Fruit fly (Drosophila melanogaster) whole organism, embryonic: ENCODE results near the gene SmD1.

Source experiments
- Antp ChIP-seq: fragments of 200-800 bp; sonication (Bioruptor generic); optimal IDR thresholded peaks from 3 replicates; lab custom pipeline; 2016; ENCODE audit warnings: missing biosample characterization, missing genetic modification characterization
- C15 ChIP-seq: fragments of 200-800 bp; sonication (Bioruptor generic); IDR thresholded peaks from 3 replicates; pipeline ENCODE4 v1.3.6; 2022; ENCODE audit warnings: missing biosample characterization, missing genetic modification characterization
- CG11504 ChIP-seq: fragments of 200-800 bp; sonication (Bioruptor generic); optimal IDR thresholded peaks from 3 replicates; lab custom pipeline; 2019; ENCODE audit warnings: missing biosample characterization, mild to moderate bottlenecking, missing genetic modification characterization, moderate library complexity
- CG12104 ChIP-seq: fragments of 200-800 bp; sonication (Bioruptor generic); optimal IDR thresholded peaks from 3 replicates; lab custom pipeline; 2016; ENCODE audit warnings: missing biosample characterization, missing genetic modification characterization
- CG12744 ChIP-seq: fragments of 200-800 bp; sonication (Bioruptor generic); optimal IDR thresholded peaks from 2 replicates; lab custom pipeline; 2016; ENCODE audit warnings: missing biosample characterization, missing genetic modification characterization
- CG14965 ChIP-seq: fragments of 200-800 bp; sonication (Bioruptor generic); optimal IDR thresholded peaks from 2 replicates; lab custom pipeline; 2016; ENCODE audit warnings: missing biosample characterization, missing genetic modification characterization, borderline replicate concordance
- CG15601 ChIP-seq: fragments of 200-800 bp; sonication (Bioruptor generic); optimal IDR thresholded peaks from 3 replicates; lab custom pipeline; 2019; ENCODE audit warnings: missing biosample characterization, mild to moderate bottlenecking, missing genetic modification characterization, moderate library complexity
- CG16863 ChIP-seq: fragments of 200-800 bp; sonication (Bioruptor generic); optimal IDR thresholded peaks from 3 replicates; lab custom pipeline; 2016; ENCODE audit warnings: missing biosample characterization, missing genetic modification characterization
- CG2712 ChIP-seq: fragments of 200-800 bp; optimal IDR thresholded peaks from 3 replicates; lab custom pipeline; 2019; ENCODE audit warnings: missing biosample characterization, mild to moderate bottlenecking, missing genetic modification characterization, moderate library complexity
- CG30020 ChIP-seq: fragments of 200-800 bp; optimal IDR thresholded peaks from 2 replicates; lab custom pipeline; 2019; ENCODE audit warnings: missing biosample characterization, mild to moderate bottlenecking, missing genetic modification characterization, moderate library complexity
- CG3995 ChIP-seq: fragments of 200-800 bp; sonication (Bioruptor generic); optimal IDR thresholded peaks from 3 replicates; lab custom pipeline; 2016; ENCODE audit warnings: missing biosample characterization, missing genetic modification characterization
- CG4360 ChIP-seq: fragments of 200-800 bp; sonication (Bioruptor generic); IDR thresholded peaks from 2 replicates; pipeline ENCODE4 v1.3.6; 2022; ENCODE audit warnings: missing biosample characterization, missing genetic modification characterization
- CG5245 ChIP-seq: fragments of 200-800 bp; sonication (Bioruptor generic); optimal IDR thresholded peaks from 3 replicates; lab custom pipeline; 2016; ENCODE audit warnings: missing biosample characterization, missing genetic modification characterization
- CG6689 ChIP-seq: fragments of 200-800 bp; sonication (Bioruptor generic); IDR thresholded peaks from 2 replicates; pipeline ENCODE4 v1.3.6; 2022; ENCODE audit warnings: missing biosample characterization, missing genetic modification characterization
- CG7556 ChIP-seq: fragments of 200-800 bp; sonication (Bioruptor generic); optimal IDR thresholded peaks from 2 replicates; lab custom pipeline; 2017; ENCODE audit warnings: missing biosample characterization, mild to moderate bottlenecking, missing genetic modification characterization
- CG8478 ChIP-seq: fragments of >200 bp; optimal IDR thresholded peaks from 2 replicates; lab custom pipeline; 2018
- CG9609 ChIP-seq: fragments of 200-800 bp; sonication (Bioruptor generic); optimal IDR thresholded peaks from 3 replicates; lab custom pipeline; 2016; ENCODE audit warnings: missing biosample characterization, missing genetic modification characterization
- CG9727 ChIP-seq: fragments of 200-800 bp; sonication (Bioruptor generic); optimal IDR thresholded peaks from 3 replicates; lab custom pipeline; 2017; ENCODE audit warnings: missing biosample characterization, mild to moderate bottlenecking, missing genetic modification characterization
- CoRest ChIP-seq: fragments of 200-800 bp; sonication (Bioruptor generic); optimal IDR thresholded peaks from 3 replicates; lab custom pipeline; 2018; ENCODE audit warnings: missing biosample characterization, mild to moderate bottlenecking, missing genetic modification characterization, moderate library complexity
- GATAe ChIP-seq: fragments of 200-800 bp; sonication (Bioruptor generic); conservative IDR thresholded peaks from 2 replicates; pipeline ENCODE4 v1.3.6; 2022; ENCODE audit warnings: missing biosample characterization, missing genetic modification characterization
- HLHmδ ChIP-seq: fragments of 200-800 bp; sonication (Bioruptor generic); optimal IDR thresholded peaks from 2 replicates; lab custom pipeline; 2018; ENCODE audit warnings: missing biosample characterization, mild to moderate bottlenecking, missing genetic modification characterization, moderate library complexity
- HmgD ChIP-seq: fragments of 200-800 bp; sonication (Bioruptor generic); optimal IDR thresholded peaks from 3 replicates; lab custom pipeline; 2016; ENCODE audit warnings: missing biosample characterization, missing genetic modification characterization
- Med ChIP-seq: fragments of 200-800 bp; sonication (Bioruptor generic); peaks from one replicate; lab custom pipeline; 2016; ENCODE audit warnings: missing biosample characterization, missing genetic modification characterization, mild to moderate bottlenecking, inconsistent platforms, moderate library complexity
- Myb ChIP-seq: fragments of 200-800 bp; sonication (Bioruptor generic); optimal IDR thresholded peaks from 2 replicates; lab custom pipeline; 2016; ENCODE audit warnings: missing biosample characterization, missing genetic modification characterization
- Scr ChIP-seq: fragments of 200-800 bp; sonication (Bioruptor generic); IDR thresholded peaks from 2 replicates; pipeline ENCODE4 v1.3.6; 2022; ENCODE audit warnings: missing biosample characterization, missing genetic modification characterization; ENCODE audit not compliant: partially characterized antibody
- Sin3A ChIP-seq: fragments of >200 bp; optimal IDR thresholded peaks from 2 replicates; lab custom pipeline; 2018
- ab ChIP-seq: fragments of 200-800 bp; sonication (Bioruptor generic); optimal IDR thresholded peaks from 2 replicates; lab custom pipeline; 2016; ENCODE audit warnings: missing biosample characterization, missing genetic modification characterization
- ato ChIP-seq: fragments of 200-800 bp; sonication (Bioruptor generic); IDR thresholded peaks from 2 replicates; pipeline ENCODE4 v1.3.6; 2022; ENCODE audit warnings: missing biosample characterization, missing genetic modification characterization; ENCODE audit not compliant: partially characterized antibody
- chif ChIP-seq, 2 experiments: fragments of 200-800 bp; sonication (Bioruptor generic); optimal IDR thresholded peaks; 3 replicates each; lab custom pipeline; 2016; ENCODE audit warnings: missing biosample characterization in 2 of 2, missing genetic modification characterization in 2 of 2
- danr ChIP-seq: fragments of 200-800 bp; sonication (Bioruptor generic); IDR thresholded peaks from 2 replicates; pipeline ENCODE4 v1.3.6; 2022; ENCODE audit warnings: missing biosample characterization, missing genetic modification characterization
- lola ChIP-seq, 3 experiments: fragments of >200 bp in 2 of 3; fragments of 200-800 bp in 1 of 3; sonication (Bioruptor generic) in 1 of 3; optimal IDR thresholded peaks; 2 replicates each; lab custom pipeline; 2017 to 2019; ENCODE audit warnings: missing biosample characterization in 3 of 3, missing genetic modification characterization in 3 of 3, mild to moderate bottlenecking in 1 of 3, moderate library complexity in 1 of 3
- lov ChIP-seq, 2 experiments: fragments of 200-800 bp in 1 of 2; fragments of >200 bp in 1 of 2; sonication (Bioruptor generic) in 1 of 2; IDR thresholded peaks in 1 of 2; optimal IDR thresholded peaks in 1 of 2; 2 replicates in 1 of 2; 3 replicates in 1 of 2; pipeline versions ENCODE4 v1.3.6 to Lab custom; 2017 to 2022; ENCODE audit warnings: missing biosample characterization in 1 of 2, missing genetic modification characterization in 1 of 2
- mirr ChIP-seq: fragments of 200-800 bp; sonication (Bioruptor generic); optimal IDR thresholded peaks from 3 replicates; lab custom pipeline; 2018; ENCODE audit warnings: missing biosample characterization, mild to moderate bottlenecking, missing genetic modification characterization
- otp ChIP-seq: fragments of 200-800 bp; sonication (Bioruptor generic); IDR thresholded peaks from 3 replicates; pipeline ENCODE4, ENCODE4 v1.3.6; 2022; ENCODE audit warnings: missing biosample characterization, missing genetic modification characterization
- pho ChIP-seq: fragments of 200-800 bp; sonication (Bioruptor generic); optimal IDR thresholded peaks from 2 replicates; lab custom pipeline; 2016; ENCODE audit warnings: missing biosample characterization, missing genetic modification characterization
- psq ChIP-seq: fragments of 200-800 bp; sonication (Bioruptor generic); optimal IDR thresholded peaks from 2 replicates; lab custom pipeline; 2017; ENCODE audit warnings: missing biosample characterization, missing genetic modification characterization
- sens-2 ChIP-seq: fragments of 200-800 bp; sonication (Bioruptor generic); IDR thresholded peaks from 2 replicates; pipeline ENCODE4 v1.3.6; 2022; ENCODE audit warnings: missing biosample characterization, missing genetic modification characterization
- sob ChIP-seq: fragments of 200-800 bp; sonication (Bioruptor generic); IDR thresholded peaks from 2 replicates; pipeline ENCODE4 v1.3.6; 2022; ENCODE audit warnings: missing biosample characterization, missing genetic modification characterization
- trem ChIP-seq: fragments of 200-800 bp; optimal IDR thresholded peaks from 3 replicates; lab custom pipeline; 2019; ENCODE audit warnings: missing biosample characterization, mild to moderate bottlenecking, missing genetic modification characterization, moderate library complexity

SmD1 gene

dm6 chr3L:12692881-12693752, 41.3 kb downstream of the SmD1 start, which contains the start of gene mirr (continued):
- no peak for TF ChIP-seq psq
- no peak for TF ChIP-seq CG16863 (GFP tag; lab: Kevin White, UChicago)
- no peak for TF ChIP-seq sob (GFP tag; lab: Robert Waterston, UW)
- TF ChIP-seq CG9727 (GFP tag; lab: Kevin White, UChicago), result no peak
- peak in 1 of 2 experiments; percentile 9 for TF ChIP-seq chif (GFP tag; optimal IDR thresholded peaks at IDR 0.05; lab: Kevin White, UChicago)
- no peak; the same call in 2 of the 3 replicates for TF ChIP-seq otp (GFP tag; lab: Robert Waterston, UW)
- peak; percentile 21 for TF ChIP-seq ato (GFP tag; lab: Robert Waterston, UW)
- TF ChIP-seq CG14965 (GFP tag; lab: Kevin White, UChicago), result no peak
- no peak for TF ChIP-seq Sin3A (lab: Kevin White, UChicago)
- TF ChIP-seq sens-2 (GFP tag; lab: Robert Waterston, UW), result no peak
- no peak for TF ChIP-seq CG7556
- TF ChIP-seq CG12744 (GFP tag; lab: Kevin White, UChicago), result peak; percentile 18
- no peak for TF ChIP-seq ab
- no peak for TF ChIP-seq CG5245 (GFP tag; lab: Kevin White, UChicago)
- no peak for TF ChIP-seq trem
- TF ChIP-seq pho (GFP tag; lab: Kevin White, UChicago), result no peak
- TF ChIP-seq CG2712 (tag; lab: Kevin White, UChicago), result no peak
- peak; percentile 86 for TF ChIP-seq CG8478 (lab: Kevin White, UChicago)
- peak; percentile 44 for TF ChIP-seq Scr (GFP tag; lab: Robert Waterston, UW)
- no peak for TF ChIP-seq CG15601 (tag; lab: Kevin White, UChicago)
- no peak for TF ChIP-seq CG12104 (GFP tag; lab: Kevin White, UChicago)
- TF ChIP-seq CoRest, result peak; percentile 61
- TF ChIP-seq GATAe (GFP tag; lab: Robert Waterston, UW), result peak; percentile 82
- no peak for TF ChIP-seq danr (GFP tag; lab: Robert Waterston, UW)
- TF ChIP-seq HmgD (GFP tag; lab: Kevin White, UChicago), result peak; percentile 80
- no peak for TF ChIP-seq Myb (GFP tag; lab: Kevin White, UChicago)
- TF ChIP-seq CG9609, result no peak

- TF ChIP-seq CG11504 (tag; lab: Kevin White, UChicago), result peak; percentile 55
- no peak for TF ChIP-seq lov (optimal IDR thresholded peaks at IDR 0.05; lab: Kevin White, UChicago)
- no peak for TF ChIP-seq lov (GFP tag; IDR thresholded peaks at IDR 0.05; lab: Robert Waterston, UW)
- TF ChIP-seq CG3995 (GFP tag; lab: Kevin White, UChicago), result no peak
- TF ChIP-seq C15 (GFP tag; lab: Robert Waterston, UW), result no peak
- TF ChIP-seq Med (GFP tag; lab: Kevin White, UChicago), result peak; percentile 24
- TF ChIP-seq HLHmδ, result no peak
- no peak for TF ChIP-seq CG30020 (tag; lab: Kevin White, UChicago)
- TF ChIP-seq CG6689, result no peak
- TF ChIP-seq mirr (GFP tag; lab: Kevin White, UChicago), result peak; percentile 97
- no peak for TF ChIP-seq lola (GFP tag; optimal IDR thresholded peaks at IDR 0.05; lab: Kevin White, UChicago)
- TF ChIP-seq Antp, result no peak
- TF ChIP-seq CG4360 (GFP tag; lab: Robert Waterston, UW), result peak; percentile 98
- TF ChIP-seq, all 482 proteins: peak for 4
Observed at dm6 chr3L:12692561-12692880, 41.9 kb downstream of the SmD1 start.
